Fruit fly (Drosophila melanogaster) whole organism, wandering third instar larva: Measurements from ENCODE around the gene Moe.

Source experiments
- Myc ChIP-seq: fragments of >200 bp; optimal IDR thresholded peaks from 2 replicates; lab custom pipeline; 2017
- ey ChIP-seq: fragments of 200-800 bp; sonication (Bioruptor generic); optimal IDR thresholded peaks from 2 replicates; lab custom pipeline; 2016; ENCODE audit warnings: missing biosample characterization, missing genetic modification characterization

dm6 chrX:8859517-8859916 is 38.6 kb downstream of the Moe start:
- TF ChIP-seq ey (no peak), Myc (no peak)
